Comparison of ENCODE assay signal across 1 fruit fly cellular context in the genomic region with DNA sequence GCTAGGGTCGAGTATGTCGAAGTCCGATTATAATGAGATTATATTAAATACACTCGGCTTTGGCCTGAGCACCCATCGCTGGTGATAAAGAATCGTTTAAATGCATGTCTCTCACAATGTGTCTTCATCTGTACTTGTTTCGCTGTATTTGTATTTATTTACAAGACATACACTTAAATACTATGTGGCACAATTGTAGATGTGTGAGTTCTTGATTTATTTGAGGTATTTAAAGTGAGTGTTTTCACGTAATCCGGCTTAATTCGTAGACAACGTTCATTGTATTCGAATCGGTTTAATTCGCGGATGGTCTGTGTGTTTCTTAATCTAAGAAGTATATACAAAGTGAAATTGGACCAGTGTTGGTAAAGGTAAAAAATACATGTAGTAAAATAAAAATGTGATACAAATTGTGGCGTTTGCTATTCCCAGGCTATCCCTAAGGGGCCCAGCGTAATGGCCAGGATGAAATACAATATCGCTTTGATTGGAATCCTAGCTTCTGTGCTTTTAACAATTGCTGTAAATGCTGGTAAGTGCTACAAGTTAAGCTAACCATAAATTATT.
TF ChIP-seq lines count a peak whose summit lies in the region.

TSS of gene Zyx (minus strand) at position 350 of the 567 bp plus-strand sequence.

TF ChIP-seq in whole organism, embryonic, 481 proteins besides CTCF, POLR2A, EP300 and RAD21 (continued from another document):
- TF ChIP-seq pros (GFP tag; optimal IDR thresholded peaks at IDR 0.05; lab: Kevin White, UChicago) (no peak), usp (GFP tag; optimal IDR thresholded peaks at IDR 0.05; lab: Kevin White, UChicago) (no peak)
